Worm (Caenorhabditis elegans): ENCODE results near the gene irld-2.

ce11 chrX:13376851-13377250 lies 18.0 kb downstream of the irld-2 start, which contains the start of the genes C49F8.14 and gem-1:
- TF ChIP-seq dao-5 (tag; optimal IDR thresholded peaks at IDR 0.05) (no peak), W03F9.2 (tag; optimal IDR thresholded peaks at IDR 0.05) (no peak), him-1 (tag; optimal IDR thresholded peaks at IDR 0.05) (no peak)

Measured in whole organism, L4/young adult.